Worm (Caenorhabditis elegans) whole organism, young adult: ENCODE data around the gene suf-1.

Experiments used
- B0019.2 ChIP-seq: fragments of 200-800 bp; sonication (Bioruptor generic); conservative IDR thresholded peaks from 2 replicates; pipeline ENCODE4 v1.3.6; 2022; ENCODE audit warnings: missing genetic modification reagents, missing genetic modification characterization, missing compliant biosample characterization
- B0035.1 ChIP-seq: sonication (generic microtip); optimal IDR thresholded peaks from 2 replicates; lab custom pipeline; 2016; ENCODE audit warnings: missing genetic modification characterization, mild to moderate bottlenecking, missing compliant biosample characterization, missing genotype, missing genetic modification reagents
- B0261.1 ChIP-seq: sonication (generic microtip); optimal IDR thresholded peaks from 2 replicates; lab custom pipeline; 2016; ENCODE audit warnings: mild to moderate bottlenecking, missing genetic modification characterization, moderate library complexity, missing compliant biosample characterization
- B0336.3 ChIP-seq: fragments of 200-800 bp; sonication (Bioruptor generic); IDR thresholded peaks from 2 replicates; pipeline ENCODE4 v1.3.6; 2022; ENCODE audit warnings: missing genetic modification characterization, missing compliant biosample characterization
- C06A6.2 ChIP-seq: fragments of 200-800 bp; sonication (Bioruptor generic); conservative IDR thresholded peaks from 2 replicates; pipeline ENCODE4 v1.3.6; 2022; ENCODE audit warnings: missing genetic modification characterization, missing compliant biosample characterization
- F10E7.11 ChIP-seq: sonication (generic microtip); optimal IDR thresholded peaks from 2 replicates; lab custom pipeline; 2017; ENCODE audit warnings: mild to moderate bottlenecking, missing genetic modification characterization, moderate library complexity, missing compliant biosample characterization
- F22D6.2 ChIP-seq: sonication (generic microtip); optimal IDR thresholded peaks from 2 replicates; lab custom pipeline; 2016; ENCODE audit warnings: mild to moderate bottlenecking, missing genetic modification characterization, missing compliant biosample characterization
- F33H1.4 ChIP-seq: fragments of 200-800 bp; sonication (Bioruptor generic); IDR thresholded peaks from 2 replicates; pipeline ENCODE4 v1.3.6; 2022; ENCODE audit warnings: missing genetic modification reagents, missing genetic modification characterization, missing compliant biosample characterization
- F39B2.1 ChIP-seq: fragments of 200-800 bp; sonication (Bioruptor generic); IDR thresholded peaks from 2 replicates; pipeline ENCODE4 v1.3.6; 2022; ENCODE audit warnings: missing genetic modification reagents, missing genetic modification characterization, missing compliant biosample characterization
- F52B5.7 ChIP-seq: sonication (generic microtip); optimal IDR thresholded peaks from 2 replicates; lab custom pipeline; 2016; ENCODE audit warnings: mild to moderate bottlenecking, missing genetic modification characterization, missing compliant biosample characterization
- F57A8.1 ChIP-seq: fragments of 200-800 bp; sonication (Bioruptor generic); optimal IDR thresholded peaks from 2 replicates; lab custom pipeline; 2018; ENCODE audit warnings: mild to moderate bottlenecking, missing genetic modification characterization, moderate library complexity, missing compliant biosample characterization
- F57C9.4 ChIP-seq: sonication (generic microtip); optimal IDR thresholded peaks from 2 replicates; lab custom pipeline; 2017; ENCODE audit warnings: mild to moderate bottlenecking, missing genetic modification characterization, missing compliant biosample characterization
- K11D2.4 ChIP-seq: fragments of 200-800 bp; sonication (Bioruptor generic); IDR thresholded peaks from 2 replicates; pipeline ENCODE4 v1.3.6; 2022; ENCODE audit warnings: missing genetic modification reagents, missing genetic modification characterization, missing compliant biosample characterization
- Y53G8AR.9 ChIP-seq: fragments of 200-800 bp; sonication (Bioruptor generic); conservative IDR thresholded peaks from 2 replicates; pipeline ENCODE4 v1.3.6; 2022; ENCODE audit warnings: missing genetic modification reagents, missing genetic modification characterization, missing compliant biosample characterization
- Y79H2A.3 ChIP-seq: fragments of 200-800 bp; sonication (Bioruptor generic); conservative IDR thresholded peaks from 2 replicates; pipeline ENCODE4 v1.3.6; 2022; ENCODE audit warnings: missing genetic modification reagents, missing genetic modification characterization, missing compliant biosample characterization
- Y95B8A.8 ChIP-seq: fragments of 200-800 bp; sonication (Bioruptor generic); IDR thresholded peaks from 2 replicates; pipeline ENCODE4 v1.3.6; 2022; ENCODE audit warnings: missing genetic modification reagents, missing genetic modification characterization, missing compliant biosample characterization
- atf-7 ChIP-seq: sonication (generic microtip); optimal IDR thresholded peaks from 2 replicates; lab custom pipeline; 2017; ENCODE audit warnings: mild to moderate bottlenecking, missing genetic modification characterization, missing compliant biosample characterization
- attf-6 ChIP-seq: fragments of 200-800 bp; sonication (Bioruptor generic); IDR thresholded peaks from 2 replicates; pipeline ENCODE4 v1.3.6; 2022; ENCODE audit warnings: missing genetic modification reagents, missing genetic modification characterization, missing compliant biosample characterization
- bed-2 ChIP-seq: fragments of 200-800 bp; sonication (Bioruptor generic); IDR thresholded peaks from 2 replicates; pipeline ENCODE4 v1.3.6; 2022; ENCODE audit warnings: missing genetic modification reagents, missing genetic modification characterization, missing compliant biosample characterization
- ceh-58 ChIP-seq: fragments of 200-800 bp; sonication (Bioruptor generic); IDR thresholded peaks from 2 replicates; pipeline ENCODE4 v1.3.6; 2022; ENCODE audit warnings: missing genetic modification characterization, missing compliant biosample characterization
- ceh-79 ChIP-seq: sonication (generic microtip); optimal IDR thresholded peaks from 2 replicates; lab custom pipeline; 2017; ENCODE audit warnings: mild to moderate bottlenecking, missing genetic modification characterization, missing compliant biosample characterization
- egl-44 ChIP-seq: fragments of 200-800 bp; sonication (Bioruptor generic); IDR thresholded peaks from 2 replicates; pipeline ENCODE4 v1.3.6; 2022; ENCODE audit warnings: missing genetic modification reagents, missing genetic modification characterization, missing compliant biosample characterization
- ets-4 ChIP-seq: fragments of 200-800 bp; sonication (Bioruptor generic); optimal IDR thresholded peaks from 2 replicates; lab custom pipeline; 2018; ENCODE audit warnings: mild to moderate bottlenecking, missing genetic modification characterization, missing compliant biosample characterization
- fkh-3 ChIP-seq: sonication (generic microtip); optimal IDR thresholded peaks from 2 replicates; lab custom pipeline; 2016; ENCODE audit warnings: mild to moderate bottlenecking, missing genetic modification characterization, missing compliant biosample characterization
- gei-17 ChIP-seq: fragments of 200-800 bp; sonication (Bioruptor generic); optimal IDR thresholded peaks from 2 replicates; lab custom pipeline; 2018; ENCODE audit warnings: mild to moderate bottlenecking, missing genetic modification characterization, missing compliant biosample characterization
- hlh-12 ChIP-seq: sonication (generic microtip); optimal IDR thresholded peaks from 2 replicates; lab custom pipeline; 2016; ENCODE audit warnings: missing genetic modification characterization, missing compliant biosample characterization
- hlh-26 ChIP-seq: fragments of 200-800 bp; sonication (Bioruptor generic); conservative IDR thresholded peaks from 2 replicates; pipeline ENCODE4 v1.3.6; 2022; ENCODE audit warnings: missing genetic modification reagents, missing genetic modification characterization, missing compliant biosample characterization
- hmg-20 ChIP-seq: fragments of 200-800 bp; sonication (Bioruptor generic); IDR thresholded peaks from 2 replicates; pipeline ENCODE4 v1.3.6; 2022; ENCODE audit warnings: missing genetic modification reagents, missing genetic modification characterization, missing compliant biosample characterization
- lin-26 ChIP-seq: fragments of 200-800 bp; sonication (Bioruptor generic); IDR thresholded peaks from 2 replicates; pipeline ENCODE4 v1.3.6; 2022; ENCODE audit warnings: missing genetic modification reagents, missing genetic modification characterization, missing compliant biosample characterization
- madf-3 ChIP-seq: fragments of 200-800 bp; sonication (Bioruptor generic); IDR thresholded peaks from 2 replicates; pipeline ENCODE4 v1.3.6; 2022; ENCODE audit warnings: missing genetic modification reagents, missing genetic modification characterization, missing compliant biosample characterization
- madf-8 ChIP-seq: fragments of 200-800 bp; sonication (Bioruptor generic); conservative IDR thresholded peaks from 2 replicates; pipeline ENCODE4 v1.3.6; 2022; ENCODE audit warnings: missing genetic modification reagents, missing genetic modification characterization, missing compliant biosample characterization
- mel-28 ChIP-seq: sonication (generic microtip); optimal IDR thresholded peaks from 2 replicates; lab custom pipeline; 2016; ENCODE audit warnings: borderline replicate concordance, mild to moderate bottlenecking, missing genetic modification characterization, missing compliant biosample characterization
- mes-4 ChIP-seq: sonication (generic microtip); optimal IDR thresholded peaks from 2 replicates; lab custom pipeline; 2016; ENCODE audit warnings: missing genotype, missing genetic modification characterization, missing compliant biosample characterization
- pbrm-1 ChIP-seq: fragments of 200-800 bp; sonication (Bioruptor generic); IDR thresholded peaks from 2 replicates; pipeline ENCODE4 v1.3.6; 2022; ENCODE audit warnings: missing genetic modification reagents, missing genetic modification characterization, missing compliant biosample characterization
- pha-4 ChIP-seq: fragments of 150-350 bp; sonication (generic microtip); optimal IDR thresholded peaks from 2 replicates; lab custom pipeline; 2014; ENCODE audit warnings: missing biosample characterization, missing genetic modification reagents, missing genetic modification characterization
- rcor-1 ChIP-seq: fragments of 200-800 bp; sonication (Bioruptor generic); IDR thresholded peaks from 2 replicates; pipeline ENCODE4 v1.3.6; 2022; ENCODE audit warnings: missing genetic modification reagents, missing genetic modification characterization, missing compliant biosample characterization
- snpc-1.1 ChIP-seq: sonication (generic microtip); optimal IDR thresholded peaks from 2 replicates; lab custom pipeline; 2017; ENCODE audit warnings: missing genetic modification characterization, mild to moderate bottlenecking, missing compliant biosample characterization, antibody characterized with exemption, moderate library complexity, missing genotype, missing genetic modification reagents; ENCODE audit not compliant: insufficient read depth
- tbp1 ChIP-seq: fragments of 200-800 bp; sonication (Bioruptor generic); optimal IDR thresholded peaks from 2 replicates; lab custom pipeline; 2018; ENCODE audit warnings: mild to moderate bottlenecking, missing genetic modification characterization, missing compliant biosample characterization
- xnd-1 ChIP-seq: sonication (generic microtip); optimal IDR thresholded peaks from 2 replicates; lab custom pipeline; 2016; ENCODE audit warnings: missing genotype, missing genetic modification reagents, missing genetic modification characterization, missing compliant biosample characterization
- ztf-18 ChIP-seq: sonication (generic microtip); optimal IDR thresholded peaks from 2 replicates; lab custom pipeline; 2016; ENCODE audit warnings: missing genotype, mild to moderate bottlenecking, missing genetic modification characterization, missing compliant biosample characterization
- ztf-22 ChIP-seq: fragments of 200-800 bp; sonication (Bioruptor generic); optimal IDR thresholded peaks from 2 replicates; lab custom pipeline; 2018; ENCODE audit warnings: mild to moderate bottlenecking, missing genetic modification characterization, moderate library complexity, missing compliant biosample characterization

suf-1 gene

ce11 chrII:8561227-8561626 lies 42.4 kb upstream of the suf-1 start, which contains the start of gene iff-2 (continued):
- TF ChIP-seq K11D2.4 (GFP tag; lab: Robert Waterston, UW) = peak; percentile 97
- TF ChIP-seq Y53G8AR.9 (GFP tag; lab: Robert Waterston, UW) = peak; percentile 98
- peak; percentile 94 for TF ChIP-seq egl-44 (GFP tag; lab: Robert Waterston, UW)
- TF ChIP-seq Y79H2A.3 = no peak
- no peak for TF ChIP-seq hlh-26
- TF ChIP-seq madf-3 (GFP tag; lab: Robert Waterston, UW) = peak; percentile 97; the same call in 1 of the 2 replicates
- peak; percentile 78 for TF ChIP-seq tbp1
- peak; percentile 99 for TF ChIP-seq pha-4
- TF ChIP-seq atf-7 (tag; lab: Kevin White, UChicago) = peak; percentile 95
- TF ChIP-seq F57C9.4 = no peak
- peak; percentile 99 for TF ChIP-seq ets-4 (GFP tag; lab: Kevin White, UChicago)
- TF ChIP-seq rcor-1 (GFP tag; lab: Robert Waterston, UW) = peak; percentile 92
- peak; percentile 84 for TF ChIP-seq ztf-18
- TF ChIP-seq F57A8.1 = peak; percentile 16
- TF ChIP-seq fkh-3 (tag; lab: Kevin White, UChicago) = no peak
- peak; percentile 95 for TF ChIP-seq C06A6.2 (GFP tag; lab: Robert Waterston, UW)
- peak; percentile 78 for TF ChIP-seq B0035.1 (tag; lab: Kevin White, UChicago)
- peak; percentile 85 for TF ChIP-seq F52B5.7 (tag; lab: Kevin White, UChicago)
- TF ChIP-seq pbrm-1 (GFP tag; lab: Robert Waterston, UW) = peak; percentile 98
- peak; percentile 14 for TF ChIP-seq snpc-1.1 (tag; lab: Kevin White, UChicago)
- peak; percentile 95 for TF ChIP-seq ztf-22 (GFP tag; lab: Kevin White, UChicago)
- TF ChIP-seq B0261.1 (tag; lab: Kevin White, UChicago) = peak; percentile 38
- TF ChIP-seq lin-26 (GFP tag; lab: Robert Waterston, UW) = no peak
- peak; percentile 53; the same call in 1 of the 2 replicates for TF ChIP-seq attf-6
- TF ChIP-seq B0019.2 (GFP tag; lab: Robert Waterston, UW) = no peak
- TF ChIP-seq hmg-20 (GFP tag; lab: Robert Waterston, UW) = no peak; the same call in 1 of the 2 replicates
- TF ChIP-seq Y95B8A.8 (GFP tag; lab: Robert Waterston, UW) = peak; percentile 92
- TF ChIP-seq mel-28 = no peak
- TF ChIP-seq F22D6.2 (tag; lab: Kevin White, UChicago) = peak; percentile 90
- TF ChIP-seq ceh-79 = no peak
- TF ChIP-seq mes-4 (tag; lab: Kevin White, UChicago) = no peak
- TF ChIP-seq hlh-12 (tag; lab: Kevin White, UChicago) = no peak
- TF ChIP-seq gei-17 = peak; percentile 82
- no peak for TF ChIP-seq F39B2.1 (GFP tag; lab: Robert Waterston, UW)
- no peak for TF ChIP-seq xnd-1 (tag; lab: Kevin White, UChicago)
- TF ChIP-seq ceh-58 (GFP tag; lab: Robert Waterston, UW) = no peak
- peak; percentile 97 for TF ChIP-seq B0336.3 (GFP tag; lab: Robert Waterston, UW)
- peak; percentile 84; the same call in 1 of the 2 replicates for TF ChIP-seq bed-2 (GFP tag; lab: Robert Waterston, UW)
- no peak for TF ChIP-seq madf-8 (GFP tag; lab: Robert Waterston, UW)

DNA sequence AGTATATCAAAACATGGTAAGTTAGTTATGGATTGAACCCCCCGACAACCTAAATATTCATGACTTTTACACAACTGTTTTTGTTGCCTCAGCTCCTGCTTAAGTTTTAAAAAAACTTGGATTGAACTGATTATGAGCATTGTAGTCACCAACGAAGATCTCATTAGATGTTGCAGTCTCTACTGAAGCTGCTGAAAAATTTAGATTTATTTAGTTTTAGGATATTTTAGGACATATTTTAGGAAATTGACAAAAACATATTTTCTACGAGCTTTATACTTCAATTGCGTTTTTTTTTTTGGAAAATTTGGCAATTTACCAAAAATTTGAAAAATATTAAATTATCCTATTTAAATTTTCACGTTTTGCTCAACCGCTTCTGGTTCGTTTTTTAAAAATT lies 41.6 kb upstream of the suf-1 start, which contains the start of gene F54C9.14:
TSS of gene F54C9.14 (plus strand) at position 301 of the 400 bp plus-strand sequence.
- TF ChIP-seq Y53G8AR.9 (GFP tag; lab: Robert Waterston, UW) (no peak), egl-44 (GFP tag; lab: Robert Waterston, UW) (no peak), F10E7.11 (tag; lab: Kevin White, UChicago) (no peak), F33H1.4 (GFP tag; lab: Robert Waterston, UW) (no peak)
